Fruit fly (Drosophila melanogaster): ENCODE data around the gene CG15824.

CG15824 gene

DNA sequence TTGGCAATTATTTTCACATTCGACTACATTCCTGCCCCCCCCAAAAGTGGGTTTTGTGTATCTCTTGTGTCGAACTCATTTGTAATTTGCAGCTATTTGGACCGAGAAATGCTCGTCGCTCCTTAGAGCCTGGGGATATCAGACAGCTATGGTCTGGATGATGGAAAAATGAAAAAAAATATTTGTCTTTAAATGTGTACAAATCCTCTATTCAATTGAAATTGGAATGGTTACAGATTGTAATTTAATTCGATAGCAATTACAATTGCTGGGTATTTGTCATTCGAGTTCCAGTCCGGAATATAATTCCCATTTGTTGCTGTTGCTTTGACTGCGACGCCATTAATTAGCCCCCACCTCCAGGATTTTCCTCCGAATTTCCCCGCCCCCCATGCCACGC lies 4.9 kb upstream of the CG15824 start (continued):
- TF ChIP-seq pan (optimal IDR thresholded peaks at IDR 0.05) = no peak
- TF ChIP-seq pan (GFP tag; optimal IDR thresholded peaks at IDR 0.05 in 1 of 2, IDR thresholded peaks at IDR 0.05 in 1 of 2) = peak in 1 of 2 experiments; percentile 37
- TF ChIP-seq Six4 (GFP tag; optimal IDR thresholded peaks at IDR 0.05) = no peak
- no peak for TF ChIP-seq prd (optimal IDR thresholded peaks at IDR 0.05)
- peak; percentile 71 for TF ChIP-seq prd (GFP tag; IDR thresholded peaks at IDR 0.05)
- TF ChIP-seq vnd (GFP tag; IDR thresholded peaks at IDR 0.05; ENCODE audit: partially characterized antibody) = no peak
- TF ChIP-seq Atf-2 (GFP tag; optimal IDR thresholded peaks at IDR 0.05) = no peak
- TF ChIP-seq ab (GFP tag; optimal IDR thresholded peaks at IDR 0.05) = no peak
- peak; percentile 2 for TF ChIP-seq bcd (GFP tag; optimal IDR thresholded peaks at IDR 0.05)
- no peak for TF ChIP-seq CG8478 (optimal IDR thresholded peaks at IDR 0.05)
- TF ChIP-seq pzg (GFP tag; optimal IDR thresholded peaks at IDR 0.05) = no peak
- peak; percentile 33 for TF ChIP-seq lmd (GFP tag; IDR thresholded peaks at IDR 0.05)
- peak; percentile 44 for TF ChIP-seq CG3847 (GFP tag; IDR thresholded peaks at IDR 0.05)
- peak; percentile 79 for TF ChIP-seq row (GFP tag; IDR thresholded peaks at IDR 0.05)
- TF ChIP-seq Rfx (GFP tag; IDR thresholded peaks at IDR 0.05) = peak; percentile 52; the same call in 1 of the 2 replicates
- TF ChIP-seq H15 (GFP tag; IDR thresholded peaks at IDR 0.05) = peak; percentile 35; the same call in 1 of the 3 replicates
- no peak for TF ChIP-seq Xrp1 (GFP tag; IDR thresholded peaks at IDR 0.05)
- peak; percentile 26 for TF ChIP-seq CG8924 (tag; optimal IDR thresholded peaks at IDR 0.05)
- 0 out of 4 replicates have a peak, but pooled peaks have one; percentile 12 for TF ChIP-seq Gug (GFP tag; IDR thresholded peaks at IDR 0.05)
- TF ChIP-seq CG11456 (GFP tag; IDR thresholded peaks at IDR 0.05) = 0 out of 3 replicates have a peak, but pooled peaks have one; percentile 60
- 0 out of 3 replicates have a peak, but pooled peaks have one; percentile 6 for TF ChIP-seq CG7357 (GFP tag; IDR thresholded peaks at IDR 0.05)
- TF ChIP-seq CG6683 (GFP tag; optimal IDR thresholded peaks at IDR 0.05) = no peak
- peak; percentile 79 for TF ChIP-seq CG1603 (tag; optimal IDR thresholded peaks at IDR 0.05)
- TF ChIP-seq HLH3B (GFP tag; IDR thresholded peaks at IDR 0.05) = peak; percentile 44; the same call in 1 of the 2 replicates
- peak; percentile 39; the same call in 1 of the 2 replicates for TF ChIP-seq CG5953 (GFP tag; IDR thresholded peaks at IDR 0.05)
- no peak for TF ChIP-seq CG8089 (GFP tag; optimal IDR thresholded peaks at IDR 0.05)
- peak; percentile 8 for TF ChIP-seq abd-A (tag; optimal IDR thresholded peaks at IDR 0.05)
- no peak for TF ChIP-seq repo (GFP tag; optimal IDR thresholded peaks at IDR 0.05)
- peak; percentile 36 for TF ChIP-seq scrt (GFP tag; optimal IDR thresholded peaks at IDR 0.05)
- TF ChIP-seq CG17385 (GFP tag; optimal IDR thresholded peaks at IDR 0.05) = peak; percentile 39
- peak; percentile 18 for TF ChIP-seq CG9437 (GFP tag; optimal IDR thresholded peaks at IDR 0.05)
- TF ChIP-seq CG34422 (GFP tag; IDR thresholded peaks at IDR 0.05) = peak; percentile 36; the same call in 1 of the 3 replicates
- TF ChIP-seq cad (GFP tag; optimal IDR thresholded peaks at IDR 0.05) = no peak
- peak; percentile 3 for TF ChIP-seq CG11504 (tag; optimal IDR thresholded peaks at IDR 0.05)
- TF ChIP-seq Abd-B (GFP tag; optimal IDR thresholded peaks at IDR 0.05) = no peak
- TF ChIP-seq Dll (GFP tag; IDR thresholded peaks at IDR 0.05; ENCODE audit: partially characterized antibody) = no peak
- TF ChIP-seq Mad (GFP tag; optimal IDR thresholded peaks at IDR 0.05) = no peak
- TF ChIP-seq PHDP (tag; optimal IDR thresholded peaks at IDR 0.05) = peak; percentile 31
- peak; percentile 9 for TF ChIP-seq CG13424 (tag; optimal IDR thresholded peaks at IDR 0.05)
- peak; percentile 31; the same call in 1 of the 2 replicates for TF ChIP-seq CG32767 (GFP tag; IDR thresholded peaks at IDR 0.05)
- TF ChIP-seq grau (tag; optimal IDR thresholded peaks at IDR 0.05) = no peak
- TF ChIP-seq sens (GFP tag) = peak; percentile 33
- TF ChIP-seq Awh (GFP tag; IDR thresholded peaks at IDR 0.05) = 0 out of 2 replicates have a peak, but pooled peaks have one; percentile 29
- no peak for TF ChIP-seq danr (GFP tag; IDR thresholded peaks at IDR 0.05)
- TF ChIP-seq BtbVII (GFP tag; optimal IDR thresholded peaks at IDR 0.05) = no peak
- TF ChIP-seq Camta (GFP tag; optimal IDR thresholded peaks at IDR 0.05) = no peak
- TF ChIP-seq CG14667 (GFP tag; IDR thresholded peaks at IDR 0.05) = 0 out of 2 replicates have a peak, but pooled peaks have one; percentile 37
- peak; percentile 40; the same call in 1 of the 2 replicates for TF ChIP-seq ttk (GFP tag; IDR thresholded peaks at IDR 0.05)
- TF ChIP-seq CG15269 (tag; optimal IDR thresholded peaks at IDR 0.05) = peak; percentile 54
- no peak for TF ChIP-seq HLH4C (GFP tag; IDR thresholded peaks at IDR 0.05; ENCODE audit: partially characterized antibody)
- TF ChIP-seq en (GFP tag; optimal IDR thresholded peaks at IDR 0.05) = no peak
- TF ChIP-seq B-H2 (GFP tag; optimal IDR thresholded peaks at IDR 0.05) = no peak
